Worm (Caenorhabditis elegans): Measurements from ENCODE around the gene poml-1.
A peak's percentile ranks its signal among the peaks of the same experiment; 100 is the strongest.

The poml-1 gene

DNA sequence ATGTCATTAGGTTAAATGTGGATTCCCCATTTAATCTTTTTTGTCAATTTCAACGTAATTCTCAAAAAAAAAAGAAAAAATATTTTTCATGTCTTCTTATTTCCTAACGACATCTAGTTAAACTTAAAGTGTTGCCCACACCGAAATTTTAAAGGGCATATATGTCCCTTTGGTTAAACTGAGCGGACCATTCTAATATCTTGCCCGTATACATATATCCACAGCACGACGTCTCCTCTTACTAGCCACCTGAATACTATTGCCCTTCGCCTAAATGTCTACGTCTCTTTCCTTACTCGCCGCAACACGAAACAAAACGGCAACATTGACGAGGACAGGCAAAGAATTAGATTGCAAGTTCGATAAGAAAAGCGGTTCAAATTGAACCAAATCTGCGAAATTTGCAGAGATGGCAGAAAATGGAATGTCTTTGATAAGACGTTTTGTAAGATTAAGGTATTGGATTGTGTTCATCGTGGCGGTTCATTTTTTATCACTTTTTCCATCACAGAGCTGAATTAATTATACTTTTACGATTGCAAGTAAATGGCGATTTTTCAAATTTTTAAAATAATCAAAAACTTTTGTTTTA lies 22.0 kb downstream of the poml-1 start:
- TF ChIP-seq B0261.1 (tag; optimal IDR thresholded peaks at IDR 0.05) (peak; percentile 68), ztf-28 (GFP tag; IDR thresholded peaks at IDR 0.05) (no peak; the same call in 1 of the 2 replicates), ztf-26 (tag; optimal IDR thresholded peaks at IDR 0.05) (peak; percentile 100), nfya-2 (GFP tag; IDR thresholded peaks at IDR 0.05) (0 out of 2 replicates have a peak, but pooled peaks have one; percentile 26), egl-44 (GFP tag; IDR thresholded peaks at IDR 0.05) (peak; percentile 91), die-1 (tag; optimal IDR thresholded peaks at IDR 0.05) (peak; percentile 74), hsf-1 (GFP tag; IDR thresholded peaks at IDR 0.05) (no peak), Y56A3A.18 (GFP tag; IDR thresholded peaks at IDR 0.05) (peak; percentile 100), snpc-3.4 (tag; optimal IDR thresholded peaks at IDR 0.05) (peak; percentile 23), egrh-3 (GFP tag; IDR thresholded peaks at IDR 0.05) (no peak), pha-4 (tag; optimal IDR thresholded peaks at IDR 0.05) (peak; percentile 95), attf-3 (GFP tag; conservative IDR thresholded peaks at IDR 0.05) (peak; percentile 74), nhr-179 (tag; optimal IDR thresholded peaks at IDR 0.05) (peak; percentile 86), egl-18 (GFP tag; IDR thresholded peaks at IDR 0.05) (peak; percentile 98), zim-3 (tag; optimal IDR thresholded peaks at IDR 0.05) (peak; percentile 67), lag-1 (GFP tag; IDR thresholded peaks at IDR 0.05) (0 out of 2 replicates have a peak, but pooled peaks have one; percentile 57), tbx-9 (tag; optimal IDR thresholded peaks at IDR 0.05; ENCODE audit: borderline replicate concordance) (peak; percentile 9), lin-40 (tag; optimal IDR thresholded peaks at IDR 0.05) (peak; percentile 100), F55B11.4 (tag; optimal IDR thresholded peaks at IDR 0.05; ENCODE audit: borderline replicate concordance, insufficient read depth) (no peak), B0336.3 (GFP tag; IDR thresholded peaks at IDR 0.05) (peak; percentile 99), K11D2.4 (GFP tag; IDR thresholded peaks at IDR 0.05) (peak; percentile 99), lsl-1 (GFP tag; optimal IDR thresholded peaks at IDR 0.05) (no peak), ekl-4 (GFP tag; IDR thresholded peaks at IDR 0.05) (peak; percentile 94), nhr-80 (tag; optimal IDR thresholded peaks at IDR 0.05) (peak; percentile 96), ceh-58 (GFP tag; IDR thresholded peaks at IDR 0.05) (0 out of 2 replicates have a peak, but pooled peaks have one; percentile 85), madf-8 (GFP tag; conservative IDR thresholded peaks at IDR 0.05) (no peak), Y95B8A.8 (GFP tag; IDR thresholded peaks at IDR 0.05) (peak; percentile 73; the same call in 1 of the 2 replicates), ceh-27 (GFP tag; optimal IDR thresholded peaks at IDR 0.05) (peak; percentile 99), him-1 (tag; optimal IDR thresholded peaks at IDR 0.05) (no peak), F49E8.2 (tag; optimal IDR thresholded peaks at IDR 0.05; ENCODE audit: insufficient read depth) (no peak), bed-1 (GFP tag; IDR thresholded peaks at IDR 0.05) (peak; percentile 90; the same call in 1 of the 2 replicates), Y79H2A.3 (GFP tag; conservative IDR thresholded peaks at IDR 0.05) (no peak), let-607 (tag; optimal IDR thresholded peaks at IDR 0.05) (peak; percentile 73 to 95), ceh-91 (GFP tag; IDR thresholded peaks at IDR 0.05) (no peak), Y53G8AR.9 (GFP tag; conservative IDR thresholded peaks at IDR 0.05) (peak; percentile 97), ama-1 (optimal IDR thresholded peaks at IDR 0.05) (no peak), ama-1 (GFP tag; optimal IDR thresholded peaks at IDR 0.05) (peak; percentile 11 to 73), nhr-27 (tag; optimal IDR thresholded peaks at IDR 0.05) (peak; percentile 97), unc-62 (GFP tag; optimal IDR thresholded peaks at IDR 0.05) (peak; percentile 50), sea-2 (GFP tag; IDR thresholded peaks at IDR 0.05) (0 out of 2 replicates have a peak, but pooled peaks have one; percentile 51), akir-1 (GFP tag; optimal IDR thresholded peaks at IDR 0.05) (peak; percentile 87), cebp-2 (GFP tag; IDR thresholded peaks at IDR 0.05) (peak; percentile 99), madf-10 (tag; optimal IDR thresholded peaks at IDR 0.05) (peak; percentile 97), nhr-90 (tag; optimal IDR thresholded peaks at IDR 0.05) (peak; percentile 89), Y67H2A.10 (GFP tag; conservative IDR thresholded peaks at IDR 0.05) (0 out of 2 replicates have a peak, but pooled peaks have one; percentile 34), gei-17 (GFP tag; optimal IDR thresholded peaks at IDR 0.05) (peak; percentile 98), xnd-1 (tag; optimal IDR thresholded peaks at IDR 0.05) (no peak), athp-1 (tag; optimal IDR thresholded peaks at IDR 0.05) (peak; percentile 62)
